Worm (Caenorhabditis elegans) whole organism, L2 larva: ENCODE measurements around the gene clec-136.

Experiments
- F13H6.1 ChIP-seq: sonication (generic microtip); optimal IDR thresholded peaks from 2 replicates; lab custom pipeline; 2016; ENCODE audit warnings: missing genetic modification characterization, missing compliant biosample characterization
- alr-1 ChIP-seq: fragments of 150-350 bp; optimal IDR thresholded peaks from 2 replicates; lab custom pipeline; 2014; ENCODE audit warnings: missing biosample characterization, missing genetic modification characterization
- aly-2 ChIP-seq: fragments of 150-350 bp; optimal IDR thresholded peaks from 2 replicates; lab custom pipeline; 2014; ENCODE audit warnings: missing biosample characterization, missing genetic modification characterization
- ama-1 ChIP-seq: fragments of 150-350 bp; optimal IDR thresholded peaks from 2 replicates; lab custom pipeline; 2018; ENCODE audit warnings: inconsistent platforms
- ceh-16 ChIP-seq: fragments of 150-350 bp; optimal IDR thresholded peaks from 2 replicates; lab custom pipeline; 2014; ENCODE audit warnings: missing biosample characterization, missing genetic modification characterization
- elt-1 ChIP-seq: fragments of 150-350 bp; optimal IDR thresholded peaks from 2 replicates; lab custom pipeline; 2014; ENCODE audit warnings: missing biosample characterization, missing genetic modification characterization
- gmeb-1 ChIP-seq: fragments of 150-350 bp; optimal IDR thresholded peaks from 2 replicates; lab custom pipeline; 2014; ENCODE audit warnings: missing biosample characterization, missing genetic modification characterization
- lin-13 ChIP-seq: fragments of 150-350 bp; optimal IDR thresholded peaks from 2 replicates; lab custom pipeline; 2014; ENCODE audit warnings: missing biosample characterization, missing genetic modification reagents, missing genetic modification characterization
- lin-39 ChIP-seq: fragments of 150-350 bp; optimal IDR thresholded peaks from 2 replicates; lab custom pipeline; 2014; ENCODE audit warnings: missing biosample characterization, missing genetic modification reagents, missing genetic modification characterization
- lsy-2 ChIP-seq, 2 experiments: fragments of 150-350 bp in 1 of 2; sonication (generic microtip) in 1 of 2; optimal IDR thresholded peaks; 2 replicates each; lab custom pipeline; 2014 to 2017; ENCODE audit warnings: missing biosample characterization in 2 of 2, missing genetic modification characterization in 2 of 2
- mab-5 ChIP-seq: fragments of 150-350 bp; optimal IDR thresholded peaks from 2 replicates; lab custom pipeline; 2014; ENCODE audit warnings: missing biosample characterization, missing genetic modification characterization
- skn-1 ChIP-seq: sonication (generic microtip); optimal IDR thresholded peaks from 2 replicates; lab custom pipeline; 2017; ENCODE audit warnings: missing biosample characterization, missing genetic modification characterization
- snpc-4 ChIP-seq: fragments of 150-350 bp; optimal IDR thresholded peaks from 2 replicates; lab custom pipeline; 2014; ENCODE audit warnings: missing biosample characterization, missing genetic modification characterization

ce11 chrII:4638891-4639290 is 22.5 kb upstream of the clec-136 start:
- TF ChIP-seq snpc-4 (tag; lab: Kevin White, UChicago): no peak
- TF ChIP-seq gmeb-1 (tag; lab: Kevin White, UChicago): no peak
- TF ChIP-seq lsy-2 (tag; optimal IDR thresholded peaks at IDR 0.05; lab: Kevin White, UChicago): no peak
- TF ChIP-seq lin-39: no peak
- TF ChIP-seq ama-1: no peak
- no peak for TF ChIP-seq ceh-16
- TF ChIP-seq skn-1 (tag; lab: Kevin White, UChicago): no peak
- no peak for TF ChIP-seq aly-2 (tag; lab: Kevin White, UChicago)
- no peak for TF ChIP-seq lin-13 (GFP tag; lab: Kevin White, UChicago)
- TF ChIP-seq alr-1 (tag; lab: Kevin White, UChicago): no peak
- no peak for TF ChIP-seq elt-1 (tag; lab: Kevin White, UChicago)
- no peak for TF ChIP-seq F13H6.1
- TF ChIP-seq mab-5: no peak
